Fruit fly (Drosophila melanogaster): ENCODE results near the gene Vtld.

The Vtld gene

dm6 chr3L:19807521-19807920 is 47.3 kb downstream of the Vtld start:
- TF ChIP-seq OdsH (GFP tag; optimal IDR thresholded peaks at IDR 0.05) (no peak), h (GFP tag; optimal IDR thresholded peaks at IDR 0.05) (no peak), sage (GFP tag; optimal IDR thresholded peaks at IDR 0.05) (no peak), Hr83 (GFP tag; optimal IDR thresholded peaks at IDR 0.05; ENCODE audit: poor library complexity, severe bottlenecking) (no peak), Mio (GFP tag; optimal IDR thresholded peaks at IDR 0.05) (no peak), CrebA (GFP tag; optimal IDR thresholded peaks at IDR 0.05; ENCODE audit: borderline replicate concordance) (no peak), sv (GFP tag; optimal IDR thresholded peaks at IDR 0.05) (no peak), Rel (GFP tag; optimal IDR thresholded peaks at IDR 0.05) (no peak), Rel (tag; optimal IDR thresholded peaks at IDR 0.05) (no peak), Jra (GFP tag; optimal IDR thresholded peaks at IDR 0.05) (no peak), CG32264 (GFP tag; optimal IDR thresholded peaks at IDR 0.05) (no peak), pan (optimal IDR thresholded peaks at IDR 0.05) (no peak), brk (GFP tag; optimal IDR thresholded peaks at IDR 0.05) (no peak), foxo (GFP tag; optimal IDR thresholded peaks at IDR 0.05) (no peak), Sp1 (GFP tag; optimal IDR thresholded peaks at IDR 0.05) (no peak), lola (GFP tag; optimal IDR thresholded peaks at IDR 0.05) (no peak), Vsx2 (GFP tag; optimal IDR thresholded peaks at IDR 0.05; ENCODE audit: partially characterized antibody) (no peak), jim (GFP tag; optimal IDR thresholded peaks at IDR 0.05) (no peak)
